Worm (Caenorhabditis elegans) whole organism, L3 larva: ENCODE measurements around the gene timm-17B.2.

Experiments used
- R02D3.7 ChIP-seq: fragments of 150-350 bp; optimal IDR thresholded peaks from 2 replicates; lab custom pipeline; 2014; ENCODE audit warnings: missing biosample characterization, missing genetic modification characterization
- ZK546.5 ChIP-seq: sonication (generic microtip); optimal IDR thresholded peaks from 2 replicates; lab custom pipeline; 2017; ENCODE audit warnings: missing biosample characterization, missing genetic modification characterization
- aly-2 ChIP-seq: fragments of 150-350 bp; optimal IDR thresholded peaks from 2 replicates; lab custom pipeline; 2014; ENCODE audit warnings: missing biosample characterization, missing genetic modification characterization
- ama-1 ChIP-seq: fragments of 150-350 bp; optimal IDR thresholded peaks from 2 replicates; lab custom pipeline; 2018
- ceh-16 ChIP-seq: sonication (generic microtip); optimal IDR thresholded peaks from 2 replicates; lab custom pipeline; 2017; ENCODE audit warnings: missing biosample characterization, missing genetic modification characterization
- ceh-28 ChIP-seq: fragments of 150-350 bp; optimal IDR thresholded peaks from 2 replicates; lab custom pipeline; 2014; ENCODE audit warnings: missing biosample characterization, missing genetic modification reagents, missing genetic modification characterization
- ceh-82 ChIP-seq: fragments of 150-350 bp; optimal IDR thresholded peaks from 2 replicates; lab custom pipeline; 2014; ENCODE audit warnings: missing biosample characterization, missing genetic modification characterization
- ceh-9 ChIP-seq: sonication (generic microtip); optimal IDR thresholded peaks from 2 replicates; lab custom pipeline; 2018; ENCODE audit warnings: missing biosample characterization, missing genetic modification characterization
- daf-12 ChIP-seq: fragments of 150-350 bp; optimal IDR thresholded peaks from 2 replicates; lab custom pipeline; 2014; ENCODE audit warnings: missing biosample characterization, missing genetic modification reagents, missing genetic modification characterization
- egl-27 ChIP-seq: sonication (generic microtip); optimal IDR thresholded peaks from 4 replicates; lab custom pipeline; 2017; ENCODE audit warnings: missing biosample characterization, missing genetic modification reagents, missing genetic modification characterization
- egl-5 ChIP-seq: fragments of 150-350 bp; optimal IDR thresholded peaks from 2 replicates; lab custom pipeline; 2017; ENCODE audit warnings: missing biosample characterization, missing genetic modification reagents, missing genetic modification characterization, inconsistent platforms
- elt-1 ChIP-seq: fragments of 150-350 bp; optimal IDR thresholded peaks from 2 replicates; lab custom pipeline; 2014; ENCODE audit warnings: missing biosample characterization, missing genetic modification characterization
- elt-2 ChIP-seq: sonication (generic microtip); optimal IDR thresholded peaks from 2 replicates; lab custom pipeline; 2016; ENCODE audit warnings: missing genetic modification reagents, mild to moderate bottlenecking, missing genetic modification characterization, missing compliant biosample characterization
- elt-3 ChIP-seq, 3 experiments: fragments of 150-350 bp in 1 of 3; sonication (generic microtip) in 2 of 3; optimal IDR thresholded peaks; 2 replicates in 2 of 3; 4 replicates in 1 of 3; lab custom pipeline; 2014 to 2017; ENCODE audit warnings: missing biosample characterization in 3 of 3, missing genetic modification characterization in 3 of 3
- eor-1 ChIP-seq, 2 experiments: fragments of 150-350 bp; optimal IDR thresholded peaks; 2 replicates each; lab custom pipeline; 2014 to 2018; ENCODE audit warnings: missing biosample characterization in 2 of 2, missing genetic modification characterization in 2 of 2
- fkh-10 ChIP-seq: sonication (generic microtip); optimal IDR thresholded peaks from 2 replicates; lab custom pipeline; 2017; ENCODE audit warnings: missing biosample characterization, missing genetic modification reagents, missing genetic modification characterization
- fkh-2 ChIP-seq: fragments of 150-350 bp; optimal IDR thresholded peaks from 2 replicates; lab custom pipeline; 2014; ENCODE audit warnings: missing biosample characterization, missing genetic modification reagents, missing genetic modification characterization
- fos-1 ChIP-seq: fragments of 150-350 bp; optimal IDR thresholded peaks from 2 replicates; lab custom pipeline; 2014; ENCODE audit warnings: missing biosample characterization, missing genetic modification characterization
- hmg-11 ChIP-seq: sonication (generic microtip); optimal IDR thresholded peaks from 2 replicates; lab custom pipeline; 2016; ENCODE audit warnings: missing genetic modification characterization, missing compliant biosample characterization
- jun-1 ChIP-seq: fragments of 150-350 bp; optimal IDR thresholded peaks from 2 replicates; lab custom pipeline; 2014; ENCODE audit warnings: missing biosample characterization, missing genetic modification reagents, missing genetic modification characterization
- lin-15B ChIP-seq: fragments of 150-350 bp; optimal IDR thresholded peaks from 2 replicates; lab custom pipeline; 2014; ENCODE audit warnings: missing biosample characterization, missing genetic modification characterization
- lin-39 ChIP-seq: fragments of 150-350 bp; optimal IDR thresholded peaks from 2 replicates; lab custom pipeline; 2018; ENCODE audit warnings: missing biosample characterization, missing genetic modification reagents, missing genetic modification characterization
- lsy-12 ChIP-seq: sonication (generic microtip); optimal IDR thresholded peaks from 2 replicates; lab custom pipeline; 2016; ENCODE audit warnings: mild to moderate bottlenecking, missing genetic modification characterization, missing compliant biosample characterization
- mdl-1 ChIP-seq: fragments of 150-350 bp; optimal IDR thresholded peaks from 2 replicates; lab custom pipeline; 2014; ENCODE audit warnings: missing biosample characterization, missing genetic modification characterization
- mml-1 ChIP-seq: fragments of 150-350 bp; sonication (generic microtip); optimal IDR thresholded peaks from 3 replicates; lab custom pipeline; 2014; ENCODE audit warnings: missing biosample characterization, missing genetic modification characterization
- nfya-1 ChIP-seq: sonication (generic microtip); optimal IDR thresholded peaks from 2 replicates; lab custom pipeline; 2017; ENCODE audit warnings: missing genetic modification characterization, mild to moderate bottlenecking, missing compliant biosample characterization, antibody characterized with exemption, moderate library complexity; ENCODE audit not compliant: insufficient read depth
- nhr-11 ChIP-seq: fragments of 150-350 bp; optimal IDR thresholded peaks from 2 replicates; lab custom pipeline; 2014; ENCODE audit warnings: missing biosample characterization, missing genetic modification characterization
- nhr-12 ChIP-seq: fragments of 150-350 bp; optimal IDR thresholded peaks from 2 replicates; lab custom pipeline; 2014; ENCODE audit warnings: missing biosample characterization, missing genetic modification characterization
- nhr-23 ChIP-seq: fragments of 150-350 bp; optimal IDR thresholded peaks from 2 replicates; lab custom pipeline; 2014; ENCODE audit warnings: missing biosample characterization, missing genetic modification reagents, missing genetic modification characterization
- nhr-237 ChIP-seq: fragments of 150-350 bp; optimal IDR thresholded peaks from 2 replicates; lab custom pipeline; 2014; ENCODE audit warnings: missing biosample characterization, missing genetic modification characterization
- nhr-25 ChIP-seq: sonication (generic microtip); optimal IDR thresholded peaks from 2 replicates; lab custom pipeline; 2017; ENCODE audit warnings: missing biosample characterization, missing genetic modification characterization
- nhr-28 ChIP-seq: fragments of 150-350 bp; optimal IDR thresholded peaks from 2 replicates; lab custom pipeline; 2014; ENCODE audit warnings: missing biosample characterization, missing genetic modification characterization
- nhr-43 ChIP-seq: sonication (generic microtip); optimal IDR thresholded peaks from 2 replicates; lab custom pipeline; 2016; ENCODE audit warnings: mild to moderate bottlenecking, missing genetic modification characterization, missing compliant biosample characterization; ENCODE audit not compliant: poor library complexity, severe bottlenecking
- nhr-67 ChIP-seq: fragments of 150-350 bp; optimal IDR thresholded peaks from 2 replicates; lab custom pipeline; 2014; ENCODE audit warnings: missing biosample characterization, missing genetic modification characterization
- nhr-76 ChIP-seq: fragments of 150-350 bp; sonication (generic microtip); optimal IDR thresholded peaks from 5 replicates; lab custom pipeline; 2014; ENCODE audit warnings: missing biosample characterization, missing genetic modification characterization
- nhr-77 ChIP-seq: fragments of 150-350 bp; optimal IDR thresholded peaks from 2 replicates; lab custom pipeline; 2014; ENCODE audit warnings: missing biosample characterization, missing genetic modification characterization
- pha-4 ChIP-seq: fragments of 150-350 bp; optimal IDR thresholded peaks from 2 replicates; lab custom pipeline; 2014; ENCODE audit warnings: missing biosample characterization, missing genetic modification reagents, missing genetic modification characterization
- pqm-1 ChIP-seq: fragments of 150-350 bp; optimal IDR thresholded peaks from 2 replicates; lab custom pipeline; 2017; ENCODE audit warnings: missing biosample characterization, missing genetic modification characterization, inconsistent platforms
- sea-2 ChIP-seq: fragments of 150-350 bp; sonication (generic microtip); optimal IDR thresholded peaks from 4 replicates; lab custom pipeline; 2014; ENCODE audit warnings: missing biosample characterization, missing genetic modification reagents, missing genetic modification characterization
- skn-1 ChIP-seq: fragments of 150-350 bp; optimal IDR thresholded peaks from 2 replicates; lab custom pipeline; 2014; ENCODE audit warnings: missing biosample characterization, missing genetic modification characterization
- snpc-4 ChIP-seq: fragments of 150-350 bp; optimal IDR thresholded peaks from 2 replicates; lab custom pipeline; 2014; ENCODE audit warnings: missing biosample characterization, missing genetic modification characterization
- tbx-2 ChIP-seq: sonication (generic microtip); optimal IDR thresholded peaks from 2 replicates; lab custom pipeline; 2016; ENCODE audit warnings: mild to moderate bottlenecking, missing genetic modification characterization, missing compliant biosample characterization
- unc-39 ChIP-seq: sonication (generic microtip); optimal IDR thresholded peaks from 4 replicates; lab custom pipeline; 2017; ENCODE audit warnings: missing biosample characterization, missing genetic modification characterization
- unc-62 ChIP-seq: fragments of 150-350 bp; sonication (generic microtip); optimal IDR thresholded peaks from 4 replicates; lab custom pipeline; 2014; ENCODE audit warnings: missing biosample characterization, missing genetic modification reagents, missing genetic modification characterization
- zag-1 ChIP-seq: fragments of 150-350 bp; optimal IDR thresholded peaks from 2 replicates; lab custom pipeline; 2014; ENCODE audit warnings: missing biosample characterization, missing genetic modification characterization
- ztf-11 ChIP-seq: fragments of 150-350 bp; optimal IDR thresholded peaks from 2 replicates; lab custom pipeline; 2014; ENCODE audit warnings: missing biosample characterization, missing genetic modification characterization
- ztf-4 ChIP-seq: fragments of 150-350 bp; optimal IDR thresholded peaks from 2 replicates; lab custom pipeline; 2014; ENCODE audit warnings: missing biosample characterization, missing genetic modification characterization

The timm-17B.2 gene

ce11 chrIV:8432709-8433108, 36.3 kb downstream of the timm-17B.2 start, which contains the start of the genes T26A8.4 and pdtf-1:
Gene T26A8.4, minus strand, starts transcription at chrIV:8432893.
Gene pdtf-1, plus strand, starts transcription at chrIV:8433038.
- TF ChIP-seq mml-1 (tag; lab: Kevin White, UChicago) (no peak), ceh-16 (no peak), hmg-11 (peak; percentile 75), elt-3 (tag; optimal IDR thresholded peaks at IDR 0.05; lab: Kevin White, UChicago) (peak; percentile 1 to 86 (median 40)), snpc-4 (tag; lab: Kevin White, UChicago) (peak; percentile 94), daf-12 (tag; lab: Kevin White, UChicago) (no peak), nhr-76 (peak; percentile 68), unc-62 (peak; percentile 20), ceh-9 (no peak), tbx-2 (tag; lab: Kevin White, UChicago) (peak; percentile 64), R02D3.7 (peak; percentile 89), lin-15B (tag; lab: Kevin White, UChicago) (peak; percentile 94), pha-4 (peak; percentile 99), nfya-1 (tag; lab: Kevin White, UChicago) (peak; percentile 100), eor-1 (tag; optimal IDR thresholded peaks at IDR 0.05; lab: Kevin White, UChicago) (no peak), ztf-11 (no peak), mdl-1 (peak; percentile 85), nhr-25 (peak; percentile 99), zag-1 (tag; lab: Kevin White, UChicago) (peak; percentile 68), ceh-28 (peak; percentile 86), unc-39 (tag; lab: Kevin White, UChicago) (no peak), fos-1 (tag; lab: Kevin White, UChicago) (peak; percentile 46), nhr-28 (tag; lab: Kevin White, UChicago) (peak; percentile 22), nhr-67 (no peak), nhr-43 (tag; lab: Kevin White, UChicago) (peak; percentile 93), fkh-2 (tag; lab: Kevin White, UChicago) (no peak), nhr-237 (tag; lab: Kevin White, UChicago) (no peak), ZK546.5 (no peak), egl-5 (tag; lab: Kevin White, UChicago) (peak; percentile 94), egl-27 (tag; lab: Kevin White, UChicago) (peak; percentile 79), nhr-77 (tag; lab: Kevin White, UChicago) (peak; percentile 60), jun-1 (tag; lab: Kevin White, UChicago) (peak; percentile 93), elt-2 (tag; lab: Kevin White, UChicago) (peak; percentile 77), lsy-12 (peak; percentile 92), sea-2 (GFP tag; lab: Kevin White, UChicago) (peak; percentile 2), elt-1 (tag; lab: Kevin White, UChicago) (peak; percentile 39), skn-1 (peak; percentile 94), ztf-4 (tag; lab: Kevin White, UChicago) (peak; percentile 77), ceh-82 (tag; lab: Kevin White, UChicago) (peak; percentile 82), nhr-23 (peak; percentile 99), nhr-11 (tag; lab: Kevin White, UChicago) (peak; percentile 85), nhr-12 (tag; lab: Kevin White, UChicago) (no peak), pqm-1 (tag; lab: Kevin White, UChicago) (peak; percentile 87), aly-2 (no peak), lin-39 (tag; lab: Kevin White, UChicago) (peak; percentile 98), ama-1 (lab: Kevin White, UChicago) (peak; percentile 94), fkh-10 (peak; percentile 57)
- TF ChIP-seq, all 47 proteins: peak for 34
